Worm (Caenorhabditis elegans) whole organism, mixed stage, embryonic: ENCODE results near the gene nhr-262.
"Not testable (repeated sequence)": the region's sequence is repeated elsewhere in the genome, so short reads cannot be mapped to it uniquely, and the experiment has no call there.

Experiments used
- bed-3 ChIP-seq: fragments of 200-800 bp; sonication (Bioruptor generic); optimal IDR thresholded peaks from 3 replicates; lab custom pipeline; 2018; ENCODE audit warnings: mild to moderate bottlenecking, missing genetic modification characterization, moderate library complexity, missing compliant biosample characterization
- blmp-1 ChIP-seq: fragments of 150-350 bp; optimal IDR thresholded peaks from 2 replicates; lab custom pipeline; 2014; ENCODE audit warnings: missing biosample characterization, missing genetic modification characterization
- ceh-43 ChIP-seq: fragments of 200-800 bp; sonication (Bioruptor generic); optimal IDR thresholded peaks from 2 replicates; lab custom pipeline; 2018; ENCODE audit warnings: mild to moderate bottlenecking, missing genetic modification characterization, moderate library complexity, missing compliant biosample characterization
- hlh-1 ChIP-seq: fragments of 150-350 bp; optimal IDR thresholded peaks from 2 replicates; lab custom pipeline; 2014; ENCODE audit warnings: missing biosample characterization, missing genetic modification reagents, missing genetic modification characterization
- nhr-237 ChIP-seq: fragments of 150-350 bp; optimal IDR thresholded peaks from 2 replicates; lab custom pipeline; 2014; ENCODE audit warnings: missing biosample characterization, missing genetic modification characterization
- nhr-76 ChIP-seq: sonication (generic microtip); optimal IDR thresholded peaks from 2 replicates; lab custom pipeline; 2017; ENCODE audit warnings: missing biosample characterization, missing genetic modification characterization
- pha-4 ChIP-seq: fragments of 150-350 bp; optimal IDR thresholded peaks from 2 replicates; lab custom pipeline; 2018; ENCODE audit warnings: missing biosample characterization, missing genetic modification reagents, missing genetic modification characterization
- snpc-4 ChIP-seq: fragments of 150-350 bp; optimal IDR thresholded peaks from 2 replicates; lab custom pipeline; 2014; ENCODE audit warnings: missing biosample characterization, missing genetic modification characterization
- sptf-1 ChIP-seq: sonication (generic microtip); optimal IDR thresholded peaks from 2 replicates; lab custom pipeline; 2017; ENCODE audit warnings: mild to moderate bottlenecking, missing genetic modification characterization, moderate library complexity, missing compliant biosample characterization
- unc-39 ChIP-seq: fragments of 150-350 bp; optimal IDR thresholded peaks from 2 replicates; lab custom pipeline; 2014; ENCODE audit warnings: missing biosample characterization, missing genetic modification characterization
- ztf-11 ChIP-seq: fragments of 150-350 bp; optimal IDR thresholded peaks from 2 replicates; lab custom pipeline; 2014; ENCODE audit warnings: missing biosample characterization, missing genetic modification characterization

ce11 chrV:16938731-16939130 lies 34.0 kb downstream of the nhr-262 start, which contains the start of gene fbxa-148:
- not testable (repeated sequence) for TF ChIP-seq nhr-76 (tag; lab: Kevin White, UChicago); unc-39; sptf-1 (tag; lab: Kevin White, UChicago); snpc-4 (tag; lab: Kevin White, UChicago); nhr-237 (tag; lab: Kevin White, UChicago); hlh-1 (tag; lab: Kevin White, UChicago); ceh-43 (GFP tag; lab: Kevin White, UChicago); bed-3 (GFP tag; lab: Kevin White, UChicago); pha-4; blmp-1 (tag; lab: Kevin White, UChicago); ztf-11 (tag; lab: Kevin White, UChicago)
